Fruit fly (Drosophila melanogaster): ENCODE measurements around the gene Gr93a.
A peak's percentile ranks its signal among the peaks of the same experiment; 100 is the strongest.

dm6 chr3R:21823076-21823475, 9.2 kb upstream of the Gr93a start:
- TF ChIP-seq CrebA (GFP tag; optimal IDR thresholded peaks at IDR 0.05; ENCODE audit: borderline replicate concordance) (peak; percentile 33), Hnf4 (GFP tag; optimal IDR thresholded peaks at IDR 0.05) (no peak), sv (GFP tag; optimal IDR thresholded peaks at IDR 0.05) (no peak), Rel (GFP tag; optimal IDR thresholded peaks at IDR 0.05) (no peak), Rel (tag; optimal IDR thresholded peaks at IDR 0.05) (no peak), CG9705 (GFP tag; optimal IDR thresholded peaks at IDR 0.05) (peak; percentile 37), Jra (GFP tag; optimal IDR thresholded peaks at IDR 0.05) (no peak), foxo (GFP tag; optimal IDR thresholded peaks at IDR 0.05) (no peak), psq (GFP tag; optimal IDR thresholded peaks at IDR 0.05) (no peak), Dfd (GFP tag; optimal IDR thresholded peaks at IDR 0.05) (no peak), h (GFP tag; optimal IDR thresholded peaks at IDR 0.05) (peak; percentile 7)
